Worm (Caenorhabditis elegans) whole organism, L4/young adult: ENCODE results near the gene ent-2.
A peak's percentile ranks its signal among the peaks of the same experiment; 100 is the strongest.

Source experiments
- W03F9.2 ChIP-seq: fragments of 150-350 bp; optimal IDR thresholded peaks from 2 replicates; lab custom pipeline; 2014; ENCODE audit warnings: missing biosample characterization, missing genetic modification characterization
- dao-5 ChIP-seq: sonication (generic microtip); optimal IDR thresholded peaks from 2 replicates; lab custom pipeline; 2016; ENCODE audit warnings: missing genotype, missing genetic modification characterization, moderate library complexity, missing compliant biosample characterization
- him-1 ChIP-seq: sonication (generic microtip); optimal IDR thresholded peaks from 2 replicates; lab custom pipeline; 2016; ENCODE audit warnings: missing genotype, missing genetic modification reagents, missing genetic modification characterization, missing compliant biosample characterization

Gene ent-2

DNA sequence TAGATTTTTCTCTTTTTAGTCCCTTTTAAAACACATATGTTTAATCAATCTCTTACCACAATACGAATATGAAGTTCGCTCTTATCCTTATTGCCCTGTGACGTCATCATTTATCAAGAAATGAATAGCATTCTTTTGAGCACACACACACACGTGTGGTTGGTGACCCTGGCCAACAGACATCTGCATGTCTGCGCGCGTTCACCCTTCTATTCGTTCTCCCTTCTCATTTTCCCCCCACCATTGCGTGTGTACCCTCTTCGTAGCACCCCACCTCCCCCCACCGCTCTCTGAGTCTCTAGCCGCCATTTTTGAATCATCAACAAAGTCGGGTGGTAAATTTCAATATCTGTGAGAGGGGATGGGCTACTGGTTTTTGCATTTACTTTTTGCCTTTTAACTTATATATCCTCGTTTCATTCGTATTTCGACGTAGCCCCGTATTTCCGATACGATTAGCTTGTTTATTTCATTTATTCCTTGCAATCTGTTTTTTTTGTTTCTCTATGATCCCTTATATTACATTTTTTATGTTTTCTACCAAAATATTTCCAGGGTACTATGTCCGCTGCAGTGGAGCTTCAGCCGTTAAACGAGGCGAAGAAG lies at the start of gene ent-2:
ent-2 (plus strand) TSS at position 556 of the 606 bp plus-strand sequence.
- no peak for TF ChIP-seq W03F9.2 (tag; lab: Kevin White, UChicago)
- TF ChIP-seq him-1 = peak; percentile 68
- no peak for TF ChIP-seq dao-5

DNA sequence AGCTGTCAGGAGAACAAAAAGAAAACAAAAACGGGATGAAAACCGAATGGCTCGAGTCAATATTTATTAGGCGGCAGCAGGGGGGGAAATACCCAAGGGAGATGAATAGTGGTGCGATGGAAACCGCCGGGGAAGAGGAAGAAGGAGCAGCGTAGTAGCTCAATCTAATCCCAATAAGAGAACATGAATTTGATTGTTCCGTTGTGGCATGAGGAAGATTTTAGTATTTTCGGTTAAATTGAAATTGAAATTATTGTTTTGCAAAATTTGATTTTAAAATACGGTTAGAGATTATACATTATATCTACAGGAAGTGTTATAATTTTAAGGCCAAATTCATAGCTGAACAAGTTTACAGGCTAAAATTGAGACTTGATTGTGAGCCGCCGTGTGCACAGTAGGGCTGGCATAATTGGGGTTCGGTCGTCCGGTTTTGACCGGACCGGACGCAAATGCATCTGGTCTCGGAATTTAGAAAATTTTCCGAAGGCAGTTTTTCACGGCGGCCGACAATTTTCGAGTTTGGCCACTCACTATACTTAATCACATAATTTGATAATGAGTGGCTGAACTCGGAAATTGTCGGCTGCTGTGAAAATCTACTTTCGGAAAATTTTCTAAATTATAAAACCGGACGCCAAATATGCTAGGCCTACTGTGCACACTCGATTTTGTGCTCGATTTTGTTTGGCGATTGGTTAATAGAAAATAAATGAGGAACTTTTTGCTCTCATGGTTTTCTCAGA lies 48.7 kb upstream of the ent-2 start:
- TF ChIP-seq dao-5 (no peak), W03F9.2 (tag; lab: Kevin White, UChicago) (no peak), him-1 (no peak)

DNA sequence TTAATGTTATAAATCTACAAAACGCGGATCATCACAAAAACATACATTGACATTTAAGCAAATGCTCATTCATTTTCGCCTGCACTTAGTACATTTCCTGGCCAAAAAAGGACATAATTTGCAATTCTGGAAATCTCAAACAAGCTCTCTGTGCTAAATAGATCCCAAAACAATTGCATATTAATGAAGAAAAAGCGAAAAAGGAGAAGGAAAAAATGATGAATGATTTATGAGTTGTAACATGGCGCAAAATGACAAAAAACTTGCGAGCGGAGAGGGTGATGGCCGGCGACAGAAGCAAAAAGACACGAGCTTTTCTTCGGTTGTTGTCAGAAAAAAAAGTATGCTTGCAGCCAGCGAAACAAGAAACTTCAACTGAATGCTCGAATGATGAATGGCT lies 46.0 kb upstream of the ent-2 start:
- TF ChIP-seq him-1 = no peak
- no peak for TF ChIP-seq W03F9.2 (tag; lab: Kevin White, UChicago)
- no peak for TF ChIP-seq dao-5

DNA sequence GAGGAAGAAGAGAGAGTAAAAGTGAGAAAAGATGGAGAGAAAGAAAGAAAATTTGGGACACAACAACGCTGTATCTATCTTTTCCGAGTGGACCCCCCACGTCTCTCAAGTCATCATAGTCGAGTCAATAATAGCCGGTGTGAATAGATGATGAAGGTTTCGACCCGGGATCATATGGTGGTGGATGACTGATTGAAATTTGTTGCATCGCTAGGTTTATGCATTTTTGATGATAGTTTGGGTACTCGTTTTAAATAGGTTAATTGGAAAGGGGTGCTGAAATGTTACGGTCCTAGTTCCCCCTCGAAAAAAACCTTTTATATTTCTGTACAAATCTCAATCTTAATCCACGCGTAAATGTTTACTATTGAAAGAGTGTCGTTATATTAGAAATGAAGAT lies 45.3 kb upstream of the ent-2 start:
- TF ChIP-seq dao-5 (no peak), W03F9.2 (tag; lab: Kevin White, UChicago) (no peak)

DNA sequence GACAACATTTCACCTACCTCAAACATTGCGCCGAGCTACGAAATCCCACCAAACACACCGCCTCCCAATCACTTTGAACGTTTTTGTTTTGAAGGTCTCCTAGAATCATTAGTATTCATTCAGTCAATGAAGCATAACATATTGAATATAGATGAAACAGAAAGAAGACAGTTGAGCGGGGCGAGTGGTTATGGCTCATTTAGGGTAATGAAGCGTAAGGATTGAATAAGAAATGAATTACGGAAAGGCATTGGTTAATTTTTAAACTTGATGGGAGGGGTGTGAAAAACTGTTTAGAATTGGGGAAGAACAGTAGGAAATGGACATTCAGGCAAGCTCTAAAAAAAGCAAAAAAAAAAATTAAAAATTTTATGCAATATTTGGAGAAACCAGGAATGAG lies 43.0 kb upstream of the ent-2 start, which contains the start of gene lron-3:
lron-3 (minus strand) TSS at position 101 of the 400 bp plus-strand sequence.
- TF ChIP-seq W03F9.2 (tag; lab: Kevin White, UChicago) = no peak
- TF ChIP-seq dao-5 = no peak
- no peak for TF ChIP-seq him-1

DNA sequence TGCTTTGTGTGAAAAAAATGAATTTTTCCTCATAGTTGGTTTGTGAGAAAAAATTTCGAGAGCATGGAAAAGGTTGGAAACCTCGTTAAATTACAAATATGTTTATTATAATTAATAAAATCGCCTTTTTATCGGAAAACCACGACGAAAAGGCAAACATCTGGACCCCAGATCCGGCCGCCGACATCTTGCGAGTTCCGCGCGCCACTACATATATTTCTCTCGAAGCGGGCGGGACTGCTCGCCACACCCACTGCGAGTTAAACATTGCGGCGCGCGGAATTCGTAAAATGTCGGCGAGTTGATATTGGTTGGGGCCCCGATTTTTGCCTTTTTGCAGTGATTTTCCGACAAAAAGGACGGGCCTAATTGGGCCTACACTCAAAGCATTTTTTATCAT lies 41.4 kb upstream of the ent-2 start:
- TF ChIP-seq him-1 (no peak), W03F9.2 (tag; lab: Kevin White, UChicago) (no peak), dao-5 (no peak)

DNA sequence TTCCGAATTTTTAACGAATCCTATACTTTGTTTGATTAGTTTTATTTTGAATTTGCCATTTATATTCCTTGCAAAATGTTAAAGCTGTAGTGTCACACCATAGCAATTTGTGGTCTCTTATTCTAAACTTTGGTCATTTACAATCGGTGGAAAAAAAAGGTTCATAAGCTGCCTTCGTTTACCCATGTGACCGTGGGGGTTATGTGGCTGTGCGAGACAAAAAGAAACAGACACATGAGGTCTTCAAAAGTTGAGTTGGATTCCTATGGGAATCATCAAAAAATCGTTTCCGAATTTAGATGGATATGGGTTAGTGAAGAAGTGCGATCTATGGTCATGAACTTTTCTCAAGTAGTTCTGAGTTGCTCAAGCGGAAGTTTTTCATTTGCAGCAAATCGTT lies 36.5 kb upstream of the ent-2 start:
- TF ChIP-seq him-1 = no peak
- no peak for TF ChIP-seq dao-5
- TF ChIP-seq W03F9.2 (tag; lab: Kevin White, UChicago) = no peak

DNA sequence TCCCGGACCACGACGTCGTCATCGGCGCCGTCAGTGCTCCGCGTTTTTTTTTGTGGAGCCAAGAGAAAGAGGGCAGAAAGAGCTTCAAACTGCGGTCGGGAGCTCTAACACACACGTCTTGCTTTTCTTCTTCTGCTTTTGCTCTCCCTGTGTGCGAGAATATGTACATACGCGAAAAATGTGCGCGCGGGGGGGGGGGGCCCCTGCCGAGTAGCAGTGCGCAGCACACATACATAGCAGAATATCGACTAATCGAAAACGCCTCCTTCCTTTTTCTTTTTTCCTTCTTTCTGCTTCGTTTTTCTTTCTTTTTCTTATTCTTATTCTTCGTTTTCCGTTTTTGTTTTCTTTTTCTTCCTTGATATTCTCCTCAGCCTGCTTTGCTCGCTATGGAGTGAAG lies 34.2 kb upstream of the ent-2 start:
- TF ChIP-seq W03F9.2 (tag; lab: Kevin White, UChicago) (no peak), him-1 (peak; percentile 77)

DNA sequence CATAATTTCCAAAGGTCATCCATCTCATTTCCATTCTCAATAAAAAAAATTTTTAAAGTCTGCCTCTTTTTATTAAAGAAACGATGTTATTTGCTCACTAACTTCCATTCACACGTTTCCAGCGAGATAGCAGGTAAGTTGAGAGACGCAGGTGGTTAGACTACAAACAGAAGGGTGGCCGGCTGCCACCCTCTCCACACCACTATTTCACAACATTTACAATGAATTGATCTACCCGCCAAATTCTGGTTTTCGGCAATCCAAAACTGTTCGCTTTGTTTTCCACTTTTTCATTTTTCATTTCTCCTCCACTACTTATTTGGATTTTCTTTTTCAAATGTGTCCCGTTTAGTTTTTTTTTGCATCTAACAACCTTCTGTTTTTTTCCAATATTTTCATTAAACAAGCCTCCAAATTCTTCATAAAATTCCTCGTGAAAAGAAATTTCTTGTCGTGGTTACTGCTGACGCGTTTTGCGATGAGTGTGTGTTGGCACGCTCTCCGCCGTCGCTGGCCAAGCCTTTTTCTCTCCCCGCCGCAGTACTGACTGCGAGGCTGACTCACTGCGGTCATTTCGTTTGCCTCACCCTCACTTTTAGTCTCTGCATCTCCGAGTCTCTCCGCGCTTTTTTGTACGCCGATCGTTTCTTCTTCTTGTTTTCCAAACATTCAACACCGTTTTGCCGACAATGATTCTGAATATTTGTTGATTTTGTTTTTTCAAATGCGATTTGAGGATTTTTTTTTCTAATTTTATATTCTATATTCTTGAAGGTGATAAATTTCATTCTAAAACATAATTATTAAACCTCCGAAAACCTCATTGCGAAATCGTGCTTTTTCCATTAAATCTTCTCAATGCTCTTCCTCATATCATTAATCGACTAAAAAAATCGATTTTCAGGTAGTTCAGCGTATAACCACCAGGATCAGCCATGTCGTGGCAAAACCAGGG lies 32.6 kb upstream of the ent-2 start, which contains the start of gene dyn-1:
dyn-1 (plus strand) TSS at position 905 of the 955 bp plus-strand sequence.
- TF ChIP-seq him-1 = no peak
- peak; percentile 14 for TF ChIP-seq W03F9.2 (tag; lab: Kevin White, UChicago)

DNA sequence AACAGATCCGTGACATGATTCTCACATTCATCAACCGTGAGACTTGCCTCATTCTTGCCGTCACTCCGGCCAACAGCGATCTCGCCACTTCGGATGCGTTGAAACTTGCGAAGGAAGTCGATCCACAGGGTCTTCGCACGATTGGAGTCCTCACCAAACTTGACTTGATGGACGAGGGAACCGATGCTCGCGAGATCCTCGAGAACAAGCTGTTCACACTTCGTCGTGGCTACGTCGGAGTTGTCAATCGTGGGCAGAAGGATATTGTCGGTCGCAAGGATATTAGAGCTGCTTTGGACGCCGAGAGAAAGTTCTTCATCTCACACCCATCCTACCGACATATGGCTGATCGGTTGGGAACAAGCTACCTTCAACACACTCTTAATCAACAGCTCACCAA lies 31.2 kb upstream of the ent-2 start:
- TF ChIP-seq dao-5 = no peak
- no peak for TF ChIP-seq him-1
- TF ChIP-seq W03F9.2 (tag; lab: Kevin White, UChicago) = no peak

DNA sequence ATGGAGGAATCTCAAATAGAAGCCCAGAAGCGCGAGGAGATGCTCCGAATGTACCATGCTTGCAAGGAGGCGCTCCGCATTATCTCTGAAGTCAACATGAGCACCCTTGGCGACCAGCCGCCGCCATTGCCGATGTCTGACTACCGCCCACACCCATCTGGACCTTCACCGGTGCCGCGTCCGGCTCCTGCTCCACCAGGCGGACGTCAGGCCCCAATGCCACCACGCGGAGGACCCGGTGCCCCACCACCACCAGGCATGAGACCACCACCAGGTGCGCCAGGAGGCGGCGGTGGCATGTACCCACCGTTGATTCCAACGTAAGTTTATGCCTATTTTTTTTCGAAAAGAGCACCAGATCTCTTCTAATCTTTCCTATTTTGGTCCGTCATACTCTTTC lies 28.8 kb upstream of the ent-2 start:
- TF ChIP-seq him-1 = no peak
- no peak for TF ChIP-seq dao-5
- TF ChIP-seq W03F9.2 (tag; lab: Kevin White, UChicago) = no peak

DNA sequence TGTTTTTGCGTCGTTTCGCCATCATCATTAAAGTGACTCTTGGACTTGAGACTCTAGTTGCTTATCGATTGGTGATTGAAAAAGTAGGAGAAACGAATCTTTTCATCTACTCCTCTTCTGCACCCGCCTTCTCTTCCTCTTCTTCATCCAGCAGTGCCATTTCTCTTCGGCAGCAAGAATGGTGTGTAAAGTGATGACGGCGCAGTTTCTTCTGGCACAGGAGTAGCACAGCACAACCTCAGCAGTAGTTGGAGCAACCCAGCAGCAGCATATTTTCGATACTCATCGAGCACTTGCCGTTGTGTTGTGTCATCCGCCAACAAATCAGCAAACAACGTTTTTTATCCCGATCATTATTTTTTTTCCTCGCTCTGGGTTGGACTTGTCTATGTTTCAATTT lies 25.4 kb upstream of the ent-2 start:
- TF ChIP-seq him-1 (no peak), dao-5 (no peak), W03F9.2 (tag; lab: Kevin White, UChicago) (no peak)

DNA sequence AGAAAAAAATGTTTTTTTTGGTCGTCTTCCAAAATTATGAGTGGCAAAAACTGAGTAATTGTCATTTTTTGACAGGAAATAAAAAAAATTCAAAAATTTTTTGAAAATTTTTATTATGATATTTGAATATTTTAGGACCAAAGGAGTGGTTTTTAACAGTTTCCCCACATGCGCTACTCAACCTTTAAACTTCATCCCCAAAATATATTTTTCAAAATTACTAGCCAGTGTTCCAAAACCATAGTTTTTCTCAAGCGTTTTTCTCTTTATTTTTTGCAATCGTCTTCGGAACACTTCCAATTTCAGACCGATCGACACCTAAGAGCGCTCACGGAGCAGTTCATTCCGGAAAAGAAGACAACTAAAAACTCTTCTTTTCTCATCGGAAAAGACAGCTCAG lies 23.9 kb upstream of the ent-2 start, which contains the start of gene K09A9.6:
K09A9.6 (plus strand) TSS at position 301 of the 400 bp plus-strand sequence.
- TF ChIP-seq him-1 = no peak
- no peak for TF ChIP-seq dao-5
- TF ChIP-seq W03F9.2 (tag; lab: Kevin White, UChicago) = no peak

DNA sequence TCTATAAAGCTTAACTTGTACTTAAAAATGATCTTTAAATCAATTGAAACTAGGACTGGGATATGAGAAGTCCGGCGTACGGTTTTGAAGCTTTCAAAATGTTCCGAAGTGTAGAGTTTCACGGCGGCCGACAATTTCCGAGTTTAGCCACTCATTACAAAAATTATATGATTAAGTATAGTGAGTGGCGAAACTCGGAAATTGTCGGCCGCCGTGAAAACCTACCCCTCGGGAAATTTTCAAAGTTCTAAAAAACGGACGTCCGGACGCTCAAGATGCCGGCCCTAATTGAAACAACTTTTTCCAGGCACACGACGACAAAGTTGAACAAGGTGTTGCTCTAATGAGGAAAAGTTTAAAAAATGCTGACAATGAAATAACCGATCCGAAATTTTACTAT lies 15.7 kb upstream of the ent-2 start:
- no peak for TF ChIP-seq W03F9.2 (tag; lab: Kevin White, UChicago)
- no peak for TF ChIP-seq him-1
- no peak for TF ChIP-seq dao-5
